Worm (Caenorhabditis elegans) whole organism, young adult: ENCODE results near the gene rpt-1.

ENCODE experiments used
- B0336.3 ChIP-seq: fragments of 200-800 bp; sonication (Bioruptor generic); IDR thresholded peaks from 2 replicates; pipeline ENCODE4 v1.3.6; 2022; ENCODE audit warnings: missing genetic modification characterization, missing compliant biosample characterization
- C06A6.2 ChIP-seq: fragments of 200-800 bp; sonication (Bioruptor generic); conservative IDR thresholded peaks from 2 replicates; pipeline ENCODE4 v1.3.6; 2022; ENCODE audit warnings: missing genetic modification characterization, missing compliant biosample characterization
- F33H1.4 ChIP-seq: fragments of 200-800 bp; sonication (Bioruptor generic); IDR thresholded peaks from 2 replicates; pipeline ENCODE4 v1.3.6; 2022; ENCODE audit warnings: missing genetic modification reagents, missing genetic modification characterization, missing compliant biosample characterization
- F52B5.7 ChIP-seq: sonication (generic microtip); optimal IDR thresholded peaks from 2 replicates; lab custom pipeline; 2016; ENCODE audit warnings: mild to moderate bottlenecking, missing genetic modification characterization, missing compliant biosample characterization
- T07F8.4 ChIP-seq: sonication (generic microtip); optimal IDR thresholded peaks from 2 replicates; lab custom pipeline; 2016; ENCODE audit warnings: mild to moderate bottlenecking, missing genetic modification characterization, moderate library complexity, missing compliant biosample characterization
- Y53F4B.3 ChIP-seq: fragments of 200-800 bp; sonication (Bioruptor generic); IDR thresholded peaks from 2 replicates; pipeline ENCODE4 v1.3.6; 2022; ENCODE audit warnings: missing genetic modification reagents, missing genetic modification characterization, missing compliant biosample characterization
- Y56A3A.18 ChIP-seq: fragments of 200-800 bp; sonication (Bioruptor generic); IDR thresholded peaks from 2 replicates; pipeline ENCODE4 v1.3.6; 2022; ENCODE audit warnings: missing genetic modification reagents, missing genetic modification characterization, missing compliant biosample characterization
- Y67H2A.10 ChIP-seq: fragments of 200-800 bp; sonication (Bioruptor generic); conservative IDR thresholded peaks from 2 replicates; pipeline ENCODE4 v1.3.6; 2022; ENCODE audit warnings: missing genetic modification reagents, missing genetic modification characterization, missing compliant biosample characterization
- Y95B8A.8 ChIP-seq: fragments of 200-800 bp; sonication (Bioruptor generic); IDR thresholded peaks from 2 replicates; pipeline ENCODE4 v1.3.6; 2022; ENCODE audit warnings: missing genetic modification reagents, missing genetic modification characterization, missing compliant biosample characterization
- akir-1 ChIP-seq: fragments of 200-800 bp; sonication (Bioruptor generic); optimal IDR thresholded peaks from 2 replicates; lab custom pipeline; 2018; ENCODE audit warnings: mild to moderate bottlenecking, missing genetic modification characterization, moderate library complexity, missing compliant biosample characterization
- ama-1 ChIP-seq, 3 experiments: fragments of 150-350 bp in 1 of 3; sonication (generic microtip) in 2 of 3; optimal IDR thresholded peaks; 2 replicates each; lab custom pipeline; 2014 to 2018; ENCODE audit warnings: missing biosample characterization in 2 of 3, missing genetic modification characterization in 2 of 3, missing genetic modification reagents in 2 of 3
- aptf-3 ChIP-seq: fragments of 200-800 bp; sonication (Bioruptor generic); IDR thresholded peaks from 2 replicates; pipeline ENCODE4 v1.3.6; 2022; ENCODE audit warnings: missing genetic modification characterization, missing compliant biosample characterization
- athp-1 ChIP-seq: sonication (generic microtip); optimal IDR thresholded peaks from 2 replicates; lab custom pipeline; 2017; ENCODE audit warnings: mild to moderate bottlenecking, missing genetic modification characterization, missing compliant biosample characterization
- cebp-1 ChIP-seq, 2 experiments: fragments of 200-800 bp in 1 of 2; sonication (Bioruptor generic) in 1 of 2; sonication (generic microtip) in 1 of 2; IDR thresholded peaks in 1 of 2; optimal IDR thresholded peaks in 1 of 2; 2 replicates each; pipeline versions ENCODE4 v1.3.6 to Lab custom; 2017 to 2022; ENCODE audit warnings: missing compliant biosample characterization in 2 of 2, missing genetic modification characterization in 2 of 2, mild to moderate bottlenecking in 1 of 2, missing genetic modification reagents in 1 of 2, moderate library complexity in 1 of 2
- cebp-2 ChIP-seq: fragments of 200-800 bp; sonication (Bioruptor generic); IDR thresholded peaks from 2 replicates; pipeline ENCODE4 v1.3.6; 2022; ENCODE audit warnings: missing genetic modification characterization, missing compliant biosample characterization
- ceh-100 ChIP-seq: fragments of 200-800 bp; sonication (Bioruptor generic); IDR thresholded peaks from 2 replicates; pipeline ENCODE4 v1.3.6; 2022; ENCODE audit warnings: missing genetic modification reagents, missing genetic modification characterization, missing compliant biosample characterization
- ceh-79 ChIP-seq: sonication (generic microtip); optimal IDR thresholded peaks from 2 replicates; lab custom pipeline; 2017; ENCODE audit warnings: mild to moderate bottlenecking, missing genetic modification characterization, missing compliant biosample characterization
- ceh-91 ChIP-seq: fragments of 200-800 bp; sonication (Bioruptor generic); IDR thresholded peaks from 2 replicates; pipeline ENCODE4 v1.3.6; 2022; ENCODE audit warnings: missing genetic modification reagents, missing genetic modification characterization, missing compliant biosample characterization
- egl-18 ChIP-seq: fragments of 200-800 bp; sonication (Bioruptor generic); IDR thresholded peaks from 2 replicates; pipeline ENCODE4 v1.3.6; 2022; ENCODE audit warnings: missing genetic modification reagents, missing genetic modification characterization, missing compliant biosample characterization
- ets-4 ChIP-seq: fragments of 200-800 bp; sonication (Bioruptor generic); optimal IDR thresholded peaks from 2 replicates; lab custom pipeline; 2018; ENCODE audit warnings: mild to moderate bottlenecking, missing genetic modification characterization, missing compliant biosample characterization
- fkh-3 ChIP-seq: sonication (generic microtip); optimal IDR thresholded peaks from 2 replicates; lab custom pipeline; 2016; ENCODE audit warnings: mild to moderate bottlenecking, missing genetic modification characterization, missing compliant biosample characterization
- hlh-26 ChIP-seq: fragments of 200-800 bp; sonication (Bioruptor generic); conservative IDR thresholded peaks from 2 replicates; pipeline ENCODE4 v1.3.6; 2022; ENCODE audit warnings: missing genetic modification reagents, missing genetic modification characterization, missing compliant biosample characterization
- hmg-20 ChIP-seq: fragments of 200-800 bp; sonication (Bioruptor generic); IDR thresholded peaks from 2 replicates; pipeline ENCODE4 v1.3.6; 2022; ENCODE audit warnings: missing genetic modification reagents, missing genetic modification characterization, missing compliant biosample characterization
- let-526 ChIP-seq: fragments of 200-800 bp; sonication (Bioruptor generic); IDR thresholded peaks from 2 replicates; pipeline ENCODE4 v1.3.6; 2022; ENCODE audit warnings: missing genetic modification reagents, missing genetic modification characterization, missing compliant biosample characterization
- madf-8 ChIP-seq: fragments of 200-800 bp; sonication (Bioruptor generic); conservative IDR thresholded peaks from 2 replicates; pipeline ENCODE4 v1.3.6; 2022; ENCODE audit warnings: missing genetic modification reagents, missing genetic modification characterization, missing compliant biosample characterization
- rcor-1 ChIP-seq: fragments of 200-800 bp; sonication (Bioruptor generic); IDR thresholded peaks from 2 replicates; pipeline ENCODE4 v1.3.6; 2022; ENCODE audit warnings: missing genetic modification reagents, missing genetic modification characterization, missing compliant biosample characterization
- rec-8 ChIP-seq, 2 experiments: sonication (generic microtip); optimal IDR thresholded peaks; 2 replicates each; lab custom pipeline; 2016; ENCODE audit warnings: mild to moderate bottlenecking in 2 of 2, missing genetic modification characterization in 2 of 2, missing genetic modification reagents in 2 of 2, missing genotype in 2 of 2, missing biosample characterization in 1 of 2, missing compliant biosample characterization in 1 of 2, moderate library complexity in 1 of 2
- repo-1 ChIP-seq: sonication (generic microtip); optimal IDR thresholded peaks from 2 replicates; lab custom pipeline; 2017; ENCODE audit warnings: mild to moderate bottlenecking, missing genetic modification characterization, missing compliant biosample characterization
- sdz-38 ChIP-seq: sonication (generic microtip); optimal IDR thresholded peaks from 2 replicates; lab custom pipeline; 2016; ENCODE audit warnings: missing genotype, missing genetic modification characterization, missing compliant biosample characterization
- sea-2 ChIP-seq: fragments of 200-800 bp; sonication (Bioruptor generic); IDR thresholded peaks from 2 replicates; pipeline ENCODE4 v1.3.6; 2022; ENCODE audit warnings: missing genetic modification characterization, missing compliant biosample characterization
- somi-1 ChIP-seq: fragments of 200-800 bp; sonication (Bioruptor generic); optimal IDR thresholded peaks from 2 replicates; lab custom pipeline; 2018; ENCODE audit warnings: mild to moderate bottlenecking, missing genetic modification characterization, missing compliant biosample characterization
- tbx-9 ChIP-seq: sonication (generic microtip); optimal IDR thresholded peaks from 2 replicates; lab custom pipeline; 2016; ENCODE audit warnings: borderline replicate concordance, missing genetic modification characterization, inconsistent platforms, missing compliant biosample characterization
- zfh-2 ChIP-seq: fragments of 200-800 bp; sonication (Bioruptor generic); conservative IDR thresholded peaks from 2 replicates; pipeline ENCODE4 v1.3.6; 2022; ENCODE audit warnings: missing genetic modification reagents, missing genetic modification characterization, missing compliant biosample characterization
- zim-3 ChIP-seq: sonication (generic microtip); optimal IDR thresholded peaks from 2 replicates; lab custom pipeline; 2017; ENCODE audit warnings: mild to moderate bottlenecking, missing genetic modification characterization, moderate library complexity, missing compliant biosample characterization
- ztf-25 ChIP-seq: fragments of 200-800 bp; sonication (Bioruptor generic); IDR thresholded peaks from 2 replicates; pipeline ENCODE4 v1.3.6; 2022; ENCODE audit warnings: missing genetic modification reagents, missing genetic modification characterization, missing compliant biosample characterization
- ztf-26 ChIP-seq: sonication (generic microtip); optimal IDR thresholded peaks from 2 replicates; lab custom pipeline; 2017; ENCODE audit warnings: missing genetic modification characterization, missing compliant biosample characterization
- ztf-28 ChIP-seq: fragments of 200-800 bp; sonication (Bioruptor generic); IDR thresholded peaks from 2 replicates; pipeline ENCODE4 v1.3.6; 2022; ENCODE audit warnings: missing genetic modification reagents, missing genetic modification characterization, missing compliant biosample characterization
- ztf-3 ChIP-seq: fragments of 200-800 bp; sonication (Bioruptor generic); optimal IDR thresholded peaks from 2 replicates; lab custom pipeline; 2018; ENCODE audit warnings: mild to moderate bottlenecking, missing genetic modification characterization, missing compliant biosample characterization

rpt-1 gene

DNA sequence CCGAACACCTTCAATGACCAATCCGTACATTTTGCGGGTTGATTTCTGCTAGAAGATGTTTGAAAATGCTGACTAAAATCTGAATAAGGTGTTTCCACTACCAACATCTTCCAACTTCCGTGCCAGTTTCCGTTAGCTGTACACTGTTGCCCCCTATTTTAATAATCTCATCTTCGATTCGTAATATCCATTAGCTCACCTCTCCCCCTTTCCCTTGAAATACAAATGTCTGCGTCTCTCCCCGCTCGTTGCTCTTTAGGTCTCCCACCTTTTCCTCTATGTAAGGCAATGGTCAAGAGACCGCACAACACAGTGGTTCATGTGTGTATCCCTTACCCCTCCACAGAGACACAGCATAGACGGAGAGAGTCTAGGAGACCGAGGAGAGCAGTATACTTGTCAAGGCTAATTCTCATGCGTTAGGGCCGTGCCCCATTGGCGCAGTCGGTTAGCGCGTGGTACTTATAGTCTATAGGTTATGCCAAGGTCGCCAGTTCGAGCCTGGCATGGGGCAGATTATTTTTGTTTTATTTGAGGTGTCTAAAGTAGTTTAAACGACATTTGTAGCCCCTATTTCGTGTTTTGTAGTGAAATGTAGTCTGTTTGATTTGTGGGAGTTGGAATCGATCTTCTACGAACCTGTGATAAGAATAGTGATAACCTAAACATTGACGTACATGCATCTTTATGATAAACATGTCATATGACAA is 19.7 kb upstream of the rpt-1 start, which contains the start of gene gcy-33 (continued):
- TF ChIP-seq Y53F4B.3 (GFP tag; lab: Robert Waterston, UW): 0 out of 2 replicates have a peak, but pooled peaks have one; percentile 32
- peak; percentile 85 for TF ChIP-seq F52B5.7
- peak; percentile 85; the same call in 1 of the 2 replicates for TF ChIP-seq cebp-2
- peak; percentile 74; the same call in 1 of the 2 replicates for TF ChIP-seq ztf-28
- no peak for TF ChIP-seq zfh-2 (GFP tag; lab: Robert Waterston, UW)
- peak; percentile 66 for TF ChIP-seq akir-1 (GFP tag; lab: Kevin White, UChicago)
- TF ChIP-seq tbx-9 (tag; lab: Kevin White, UChicago): no peak
- TF ChIP-seq zim-3 (tag; lab: Kevin White, UChicago): peak; percentile 92
- TF ChIP-seq egl-18 (GFP tag; lab: Robert Waterston, UW): no peak
- peak; percentile 86 for TF ChIP-seq ztf-26 (tag; lab: Kevin White, UChicago)
- no peak for TF ChIP-seq sea-2
- TF ChIP-seq ceh-79 (tag; lab: Kevin White, UChicago): no peak
- TF ChIP-seq fkh-3 (tag; lab: Kevin White, UChicago): peak; percentile 95
- peak; percentile 77 for TF ChIP-seq let-526 (GFP tag; lab: Robert Waterston, UW)
- TF ChIP-seq hlh-26 (GFP tag; lab: Robert Waterston, UW): no peak
- peak; percentile 55 to 92 for TF ChIP-seq rec-8 (tag; optimal IDR thresholded peaks at IDR 0.05; lab: Kevin White, UChicago)
- peak; percentile 76 for TF ChIP-seq T07F8.4 (tag; lab: Kevin White, UChicago)
- TF ChIP-seq Y56A3A.18: peak; percentile 92
- TF ChIP-seq repo-1 (tag; lab: Kevin White, UChicago): peak; percentile 93
- TF ChIP-seq F33H1.4 (GFP tag; lab: Robert Waterston, UW): peak; percentile 29; the same call in 1 of the 2 replicates
- TF ChIP-seq sdz-38 (tag; lab: Kevin White, UChicago): no peak
- TF ChIP-seq madf-8 (GFP tag; lab: Robert Waterston, UW): peak; percentile 47
- TF ChIP-seq hmg-20 (GFP tag; lab: Robert Waterston, UW): peak; percentile 46; the same call in 1 of the 2 replicates
- TF ChIP-seq ceh-100 (GFP tag; lab: Robert Waterston, UW): peak; percentile 79
- peak; percentile 77 for TF ChIP-seq ztf-25 (GFP tag; lab: Robert Waterston, UW)
- peak; percentile 36 for TF ChIP-seq somi-1 (GFP tag; lab: Kevin White, UChicago)
- peak; percentile 91 for TF ChIP-seq B0336.3
- peak; percentile 28; the same call in 1 of the 2 replicates for TF ChIP-seq Y67H2A.10 (GFP tag; lab: Robert Waterston, UW)
- TF ChIP-seq cebp-1 (GFP tag; IDR thresholded peaks at IDR 0.05; lab: Robert Waterston, UW): no peak
- TF ChIP-seq cebp-1 (tag; optimal IDR thresholded peaks at IDR 0.05; lab: Kevin White, UChicago): peak; percentile 84
- TF ChIP-seq ama-1 (optimal IDR thresholded peaks at IDR 0.05; lab: Kevin White, UChicago): no peak
- peak; percentile 13 to 80 for TF ChIP-seq ama-1 (GFP tag; optimal IDR thresholded peaks at IDR 0.05; lab: Kevin White, UChicago)
- peak; percentile 96 for TF ChIP-seq ets-4 (GFP tag; lab: Kevin White, UChicago)
- TF ChIP-seq athp-1 (tag; lab: Kevin White, UChicago): peak; percentile 59
- TF ChIP-seq ceh-91 (GFP tag; lab: Robert Waterston, UW): no peak
- 0 out of 2 replicates have a peak, but pooled peaks have one; percentile 62 for TF ChIP-seq aptf-3 (GFP tag; lab: Robert Waterston, UW)
- TF ChIP-seq ztf-3: no peak
- TF ChIP-seq rcor-1 (GFP tag; lab: Robert Waterston, UW): peak; percentile 87
- TF ChIP-seq C06A6.2: peak; percentile 72; the same call in 1 of the 2 replicates
- peak; percentile 54; the same call in 1 of the 2 replicates for TF ChIP-seq Y95B8A.8 (GFP tag; lab: Robert Waterston, UW)
